Fruit fly (Drosophila melanogaster) whole organism, embryonic: ENCODE data around the gene CG5021.

Source experiments
- Awh ChIP-seq: fragments of 200-800 bp; sonication (Bioruptor generic); IDR thresholded peaks from 2 replicates; pipeline ENCODE4, ENCODE4 v1.3.6; 2022; ENCODE audit warnings: missing biosample characterization, missing genetic modification characterization
- Bteb2 ChIP-seq: fragments of 200-800 bp; sonication (Bioruptor generic); optimal IDR thresholded peaks from 2 replicates; lab custom pipeline; 2016; ENCODE audit warnings: missing biosample characterization, missing genetic modification characterization
- CG10366 ChIP-seq: fragments of 200-800 bp; sonication (Bioruptor generic); IDR thresholded peaks from 2 replicates; pipeline ENCODE4 v1.3.6; 2022; ENCODE audit warnings: missing biosample characterization, missing genetic modification characterization
- CG10543 ChIP-seq: fragments of 200-800 bp; sonication (Bioruptor generic); optimal IDR thresholded peaks from 3 replicates; lab custom pipeline; 2017; ENCODE audit warnings: missing biosample characterization, mild to moderate bottlenecking, missing genetic modification characterization, moderate library complexity
- CG12155 ChIP-seq: fragments of 200-800 bp; sonication (Bioruptor generic); optimal IDR thresholded peaks from 3 replicates; lab custom pipeline; 2016; ENCODE audit warnings: missing biosample characterization, missing genetic modification characterization
- CG12299 ChIP-seq: fragments of 200-800 bp; sonication (Bioruptor generic); optimal IDR thresholded peaks from 2 replicates; lab custom pipeline; 2018; ENCODE audit warnings: missing biosample characterization, mild to moderate bottlenecking, missing genetic modification characterization
- CG17186 ChIP-seq: fragments of 200-800 bp; sonication (Bioruptor generic); optimal IDR thresholded peaks from 3 replicates; lab custom pipeline; 2017; ENCODE audit warnings: missing biosample characterization, missing genetic modification reagents, missing genetic modification characterization
- CG17568 ChIP-seq: fragments of 200-800 bp; sonication (Bioruptor generic); optimal IDR thresholded peaks from 2 replicates; lab custom pipeline; 2018; ENCODE audit warnings: missing biosample characterization, mild to moderate bottlenecking, missing genetic modification characterization, moderate library complexity
- CG2199 ChIP-seq: fragments of 200-800 bp; sonication (Bioruptor generic); IDR thresholded peaks from 3 replicates; pipeline ENCODE4 v1.3.6; 2022; ENCODE audit warnings: missing biosample characterization, missing genetic modification characterization
- CG2712 ChIP-seq: fragments of 200-800 bp; optimal IDR thresholded peaks from 3 replicates; lab custom pipeline; 2019; ENCODE audit warnings: missing biosample characterization, mild to moderate bottlenecking, missing genetic modification characterization, moderate library complexity
- CG2889 ChIP-seq: fragments of 200-800 bp; sonication (Bioruptor generic); IDR thresholded peaks from 3 replicates; pipeline ENCODE4 v1.3.6; 2022; ENCODE audit warnings: missing biosample characterization, missing genetic modification characterization
- CG34376 ChIP-seq: fragments of 200-800 bp; sonication (Bioruptor generic); optimal IDR thresholded peaks from 2 replicates; lab custom pipeline; 2018; ENCODE audit warnings: missing biosample characterization, mild to moderate bottlenecking, missing genetic modification characterization
- CG4424 ChIP-seq: fragments of 200-800 bp; sonication (Bioruptor generic); optimal IDR thresholded peaks from 3 replicates; lab custom pipeline; 2016; ENCODE audit warnings: missing biosample characterization, missing genetic modification characterization
- CG7357 ChIP-seq: fragments of 200-800 bp; sonication (Bioruptor generic); IDR thresholded peaks from 3 replicates; pipeline ENCODE4 v1.3.6; 2022; ENCODE audit warnings: missing biosample characterization, missing genetic modification characterization
- CG9437 ChIP-seq: fragments of 200-800 bp; sonication (Bioruptor generic); optimal IDR thresholded peaks from 2 replicates; lab custom pipeline; 2018; ENCODE audit warnings: missing biosample characterization, mild to moderate bottlenecking, missing genetic modification characterization
- CG9609 ChIP-seq: fragments of 200-800 bp; sonication (Bioruptor generic); optimal IDR thresholded peaks from 3 replicates; lab custom pipeline; 2016; ENCODE audit warnings: missing biosample characterization, missing genetic modification characterization
- CoRest ChIP-seq: fragments of 200-800 bp; sonication (Bioruptor generic); optimal IDR thresholded peaks from 3 replicates; lab custom pipeline; 2018; ENCODE audit warnings: missing biosample characterization, mild to moderate bottlenecking, missing genetic modification characterization, moderate library complexity
- Dbx ChIP-seq: fragments of 200-800 bp; sonication (Bioruptor generic); IDR thresholded peaks from 3 replicates; pipeline ENCODE4 v1.3.6; 2022; ENCODE audit warnings: missing biosample characterization, missing genetic modification characterization
- Fer1 ChIP-seq: fragments of 200-800 bp; sonication (Bioruptor generic); optimal IDR thresholded peaks from 2 replicates; lab custom pipeline; 2017; ENCODE audit warnings: missing biosample characterization, mild to moderate bottlenecking, missing genetic modification characterization
- Fer3 ChIP-seq: fragments of 200-800 bp; sonication (Bioruptor generic); optimal IDR thresholded peaks from 2 replicates; lab custom pipeline; 2018; ENCODE audit warnings: missing biosample characterization, mild to moderate bottlenecking, missing genetic modification characterization, moderate library complexity
- Gug ChIP-seq: fragments of 200-800 bp; sonication (Bioruptor generic); IDR thresholded peaks from 4 replicates; pipeline ENCODE4 v1.3.6; 2022; ENCODE audit warnings: missing biosample characterization, missing genetic modification characterization
- Mad ChIP-seq: fragments of 200-800 bp; sonication (Bioruptor generic); optimal IDR thresholded peaks from 2 replicates; lab custom pipeline; 2016; ENCODE audit warnings: missing biosample characterization, missing genetic modification characterization
- NC2α ChIP-seq: fragments of 200-800 bp; sonication (Bioruptor generic); optimal IDR thresholded peaks from 2 replicates; lab custom pipeline; 2016; ENCODE audit warnings: missing biosample characterization, missing genetic modification characterization
- Pdp1 ChIP-seq, 2 experiments: fragments of 200-800 bp; sonication (Bioruptor generic); optimal IDR thresholded peaks; 3 replicates each; lab custom pipeline; 2016; ENCODE audit warnings: missing biosample characterization in 2 of 2, missing genetic modification characterization in 2 of 2, mild to moderate bottlenecking in 1 of 2, moderate library complexity in 1 of 2
- Scr ChIP-seq: fragments of 200-800 bp; sonication (Bioruptor generic); IDR thresholded peaks from 2 replicates; pipeline ENCODE4 v1.3.6; 2022; ENCODE audit warnings: missing biosample characterization, missing genetic modification characterization; ENCODE audit not compliant: partially characterized antibody
- Sry-δ ChIP-seq: fragments of 200-800 bp; sonication (Bioruptor generic); optimal IDR thresholded peaks from 2 replicates; lab custom pipeline; 2016; ENCODE audit warnings: missing biosample characterization, missing genetic modification characterization
- Ssrp ChIP-seq: fragments of 200-800 bp; sonication (Bioruptor generic); optimal IDR thresholded peaks from 2 replicates; lab custom pipeline; 2018; ENCODE audit warnings: missing biosample characterization, mild to moderate bottlenecking, missing genetic modification characterization, moderate library complexity
- Tbp ChIP-seq: fragments of >200 bp; optimal IDR thresholded peaks from 2 replicates; lab custom pipeline; 2018; ENCODE audit warnings: missing biosample characterization, missing genetic modification characterization
- ara ChIP-seq: fragments of 200-800 bp; sonication (Bioruptor generic); IDR thresholded peaks from 2 replicates; pipeline ENCODE4 v1.3.6; 2022; ENCODE audit warnings: missing biosample characterization, missing genetic modification characterization
- btn ChIP-seq: fragments of 200-800 bp; sonication (Bioruptor generic); optimal IDR thresholded peaks from 2 replicates; lab custom pipeline; 2016; ENCODE audit warnings: missing biosample characterization, missing genetic modification characterization
- cg ChIP-seq: fragments of 200-800 bp; sonication (Bioruptor generic); optimal IDR thresholded peaks from 3 replicates; lab custom pipeline; 2019; ENCODE audit warnings: missing biosample characterization, mild to moderate bottlenecking, missing genetic modification characterization, moderate library complexity
- chinmo ChIP-seq: fragments of 200-800 bp; sonication (Bioruptor generic); IDR thresholded peaks from 4 replicates; pipeline ENCODE4 v1.3.6; 2022; ENCODE audit warnings: missing biosample characterization, missing genetic modification characterization; ENCODE audit not compliant: partially characterized antibody
- da ChIP-seq: fragments of 200-800 bp; sonication (Bioruptor generic); optimal IDR thresholded peaks from 2 replicates; lab custom pipeline; 2016; ENCODE audit warnings: missing biosample characterization, missing genetic modification characterization
- en ChIP-seq: fragments of 200-800 bp; sonication (Bioruptor generic); optimal IDR thresholded peaks from 2 replicates; lab custom pipeline; 2016; ENCODE audit warnings: missing biosample characterization, missing genetic modification characterization
- eve ChIP-seq, 2 experiments: fragments of >200 bp; optimal IDR thresholded peaks; 2 replicates each; lab custom pipeline; 2017; ENCODE audit warnings: missing biosample characterization in 2 of 2, missing genetic modification characterization in 2 of 2
- gro ChIP-seq: fragments of 200-800 bp; sonication (Bioruptor generic); optimal IDR thresholded peaks from 2 replicates; lab custom pipeline; 2016; ENCODE audit warnings: missing biosample characterization, missing genetic modification characterization
- gt ChIP-seq: fragments of 200-800 bp; sonication (Bioruptor generic); IDR thresholded peaks from 2 replicates; pipeline ENCODE4 v1.3.6; 2022; ENCODE audit warnings: missing biosample characterization, missing genetic modification characterization
- hbn ChIP-seq: fragments of 200-800 bp; sonication (Bioruptor generic); IDR thresholded peaks from 2 replicates; pipeline ENCODE4 v1.3.6; 2022; ENCODE audit warnings: missing biosample characterization, missing genetic modification characterization; ENCODE audit not compliant: partially characterized antibody
- ind ChIP-seq: fragments of 200-800 bp; sonication (Bioruptor generic); optimal IDR thresholded peaks from 3 replicates; lab custom pipeline; 2016; ENCODE audit warnings: missing biosample characterization, missing genetic modification characterization
- nerfin-1 ChIP-seq: fragments of 200-800 bp; sonication (Bioruptor generic); optimal IDR thresholded peaks from 3 replicates; lab custom pipeline; 2019; ENCODE audit warnings: missing biosample characterization, mild to moderate bottlenecking, missing genetic modification characterization, moderate library complexity
- nmo ChIP-seq: fragments of 200-800 bp; sonication (Bioruptor generic); optimal IDR thresholded peaks from 2 replicates; lab custom pipeline; 2018; ENCODE audit warnings: missing biosample characterization, mild to moderate bottlenecking, missing genetic modification characterization, moderate library complexity
- prd ChIP-seq, 3 experiments: fragments of >200 bp in 2 of 3; fragments of 200-800 bp in 1 of 3; sonication (Bioruptor generic) in 1 of 3; optimal IDR thresholded peaks in 2 of 3; IDR thresholded peaks in 1 of 3; 2 replicates in 2 of 3; 3 replicates in 1 of 3; pipeline versions ENCODE4 v1.3.6 to Lab custom; 2017 to 2022; ENCODE audit warnings: missing biosample characterization in 1 of 3, missing genetic modification characterization in 1 of 3
- tgo ChIP-seq: fragments of 200-800 bp; sonication (Bioruptor generic); IDR thresholded peaks from 3 replicates; pipeline ENCODE4 v1.3.6; 2022; ENCODE audit warnings: missing biosample characterization, missing genetic modification characterization
- tll ChIP-seq, 2 experiments: fragments of 200-800 bp in 1 of 2; fragments of >200 bp in 1 of 2; sonication (Bioruptor generic) in 1 of 2; optimal IDR thresholded peaks; 2 replicates each; lab custom pipeline; 2017 to 2019; ENCODE audit warnings: missing biosample characterization in 2 of 2, missing genetic modification characterization in 2 of 2, mild to moderate bottlenecking in 1 of 2, moderate library complexity in 1 of 2
- tna ChIP-seq: fragments of 200-800 bp; sonication (Bioruptor generic); IDR thresholded peaks from 2 replicates; pipeline ENCODE4 v1.3.6; 2022; ENCODE audit warnings: missing biosample characterization, missing genetic modification characterization; ENCODE audit not compliant: partially characterized antibody
- z ChIP-seq: fragments of 200-800 bp; sonication (Bioruptor generic); IDR thresholded peaks from 3 replicates; pipeline ENCODE4 v1.3.6; 2022; ENCODE audit warnings: missing biosample characterization, missing genetic modification characterization
- zen ChIP-seq: fragments of 200-800 bp; sonication (Bioruptor generic); optimal IDR thresholded peaks from 3 replicates; lab custom pipeline; 2018; ENCODE audit warnings: missing biosample characterization, mild to moderate bottlenecking, missing genetic modification characterization, moderate library complexity

Gene CG5021

DNA sequence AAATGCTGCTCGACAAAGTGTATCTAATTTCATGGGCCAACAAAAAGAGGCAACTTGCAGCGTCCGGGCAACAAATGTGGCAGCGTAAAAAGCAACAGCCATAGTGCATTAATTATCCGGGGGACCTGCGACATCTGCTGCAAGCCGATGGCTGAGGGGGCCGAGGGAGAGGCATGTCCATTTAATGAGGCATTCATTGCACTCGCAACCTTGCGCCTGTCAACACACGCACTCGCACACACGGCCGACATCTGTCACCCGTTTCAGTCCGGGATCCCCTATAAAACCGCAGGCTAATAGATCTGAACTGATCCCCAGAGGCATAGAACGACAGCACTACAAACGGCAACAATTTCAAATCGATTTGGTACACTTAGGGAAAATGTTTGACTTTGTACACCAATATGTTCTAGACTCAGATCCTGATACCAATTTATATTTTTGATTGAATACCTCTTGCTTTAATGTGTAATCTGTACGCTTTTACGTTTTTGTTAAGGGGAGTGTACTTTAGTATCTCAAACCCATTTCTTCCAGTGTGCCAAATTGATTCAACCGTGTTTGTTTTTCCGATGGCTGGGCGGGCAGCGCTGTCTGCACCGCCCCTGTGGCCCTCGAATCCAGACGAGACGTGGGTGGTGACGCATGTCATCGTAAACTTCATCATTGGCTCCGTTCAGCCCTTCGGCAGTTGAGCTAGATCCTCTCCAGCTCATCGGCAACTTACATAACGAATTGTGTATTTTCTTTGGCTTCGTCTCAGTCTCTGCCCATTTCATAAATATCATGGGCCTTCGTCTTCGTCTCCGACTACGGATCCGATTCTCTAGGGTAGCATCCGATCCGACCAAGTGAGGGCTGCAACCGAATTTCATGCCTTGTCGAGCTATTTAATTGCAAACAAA is 45.1 kb downstream of the CG5021 start (continued):
- TF ChIP-seq CG2889 (GFP tag; lab: Robert Waterston, UW) = 0 out of 3 replicates have a peak, but pooled peaks have one; percentile 28
- peak; percentile 45 for TF ChIP-seq Mad (GFP tag; lab: Kevin White, UChicago)
- TF ChIP-seq Sry-δ (GFP tag; lab: Kevin White, UChicago) = peak; percentile 38
- peak; percentile 70 to 78 for TF ChIP-seq Pdp1 (GFP tag; optimal IDR thresholded peaks at IDR 0.05; lab: Kevin White, UChicago)
- TF ChIP-seq CoRest (tag; lab: Kevin White, UChicago) = peak; percentile 71
- 0 out of 2 replicates have a peak, but pooled peaks have one; percentile 35 for TF ChIP-seq gt (GFP tag; lab: Robert Waterston, UW)
- no peak for TF ChIP-seq CG17568 (GFP tag; lab: Kevin White, UChicago)
- no peak for TF ChIP-seq CG12299 (tag; lab: Kevin White, UChicago)
- TF ChIP-seq ind (GFP tag; lab: Kevin White, UChicago) = peak; percentile 63
- TF ChIP-seq CG9609 (GFP tag; lab: Kevin White, UChicago) = peak; percentile 69
- TF ChIP-seq zen (tag; lab: Kevin White, UChicago) = peak; percentile 46
- peak; percentile 63; the same call in 1 of the 3 replicates for TF ChIP-seq CG7357 (GFP tag; lab: Robert Waterston, UW)
- TF ChIP-seq nmo (GFP tag; lab: Kevin White, UChicago) = peak; percentile 83
- TF ChIP-seq CG10543 = no peak
- no peak for TF ChIP-seq gro (GFP tag; lab: Kevin White, UChicago)
- TF ChIP-seq prd (optimal IDR thresholded peaks at IDR 0.05; lab: Kevin White, UChicago) = no peak
- TF ChIP-seq prd (GFP tag; IDR thresholded peaks at IDR 0.05; lab: Robert Waterston, UW) = peak; percentile 90
- peak; percentile 57; the same call in 2 of the 4 replicates for TF ChIP-seq Gug (GFP tag; lab: Robert Waterston, UW)
- no peak for TF ChIP-seq chinmo (GFP tag; lab: Robert Waterston, UW)
- TF ChIP-seq Bteb2 (GFP tag; lab: Kevin White, UChicago) = peak; percentile 2
- peak; percentile 89 for TF ChIP-seq ara (GFP tag; lab: Robert Waterston, UW)
- TF ChIP-seq tna (GFP tag; lab: Robert Waterston, UW) = no peak
- peak; percentile 59 for TF ChIP-seq CG17186 (GFP tag; lab: Kevin White, UChicago)
- TF ChIP-seq cg (GFP tag; lab: Kevin White, UChicago) = no peak
- peak; percentile 40 for TF ChIP-seq da (GFP tag; lab: Kevin White, UChicago)
- TF ChIP-seq Fer3 (tag; lab: Kevin White, UChicago) = no peak
- TF ChIP-seq tll (GFP tag; optimal IDR thresholded peaks at IDR 0.05; lab: Kevin White, UChicago) = peak in 1 of 2 experiments; percentile 16
- TF ChIP-seq en (GFP tag; lab: Kevin White, UChicago) = peak; percentile 78
- no peak for TF ChIP-seq Dbx
- peak; percentile 72 for TF ChIP-seq btn
- no peak for TF ChIP-seq hbn (GFP tag; lab: Robert Waterston, UW)
- TF ChIP-seq NC2α (GFP tag; lab: Kevin White, UChicago) = peak; percentile 51
- peak; percentile 49 for TF ChIP-seq CG12155
- peak; percentile 67 for TF ChIP-seq CG10366 (GFP tag; lab: Robert Waterston, UW)
- peak; percentile 34 for TF ChIP-seq CG9437 (GFP tag; lab: Kevin White, UChicago)
- TF ChIP-seq tgo (GFP tag; lab: Robert Waterston, UW) = peak; percentile 68
- TF ChIP-seq Ssrp (tag; lab: Kevin White, UChicago) = peak; percentile 72
- TF ChIP-seq CG2199 (GFP tag; lab: Robert Waterston, UW) = peak; percentile 85; the same call in 2 of the 3 replicates
- peak; percentile 84 for TF ChIP-seq CG4424 (GFP tag; lab: Kevin White, UChicago)
- peak; percentile 54 for TF ChIP-seq nerfin-1 (tag; lab: Kevin White, UChicago)
- no peak for TF ChIP-seq Fer1 (GFP tag; lab: Kevin White, UChicago)
- peak in 1 of 2 experiments; percentile 44 for TF ChIP-seq eve (GFP tag; optimal IDR thresholded peaks at IDR 0.05; lab: Kevin White, UChicago)
- TF ChIP-seq CG2712 = peak; percentile 91
- TF ChIP-seq Tbp (GFP tag; lab: Kevin White, UChicago) = no peak
- peak; percentile 48; the same call in 1 of the 3 replicates for TF ChIP-seq z (GFP tag; lab: Robert Waterston, UW)
- TF ChIP-seq Awh (GFP tag; lab: Robert Waterston, UW) = peak; percentile 73
- no peak for TF ChIP-seq CG34376
- no peak for TF ChIP-seq Scr (GFP tag; lab: Robert Waterston, UW)
